Fruit fly (Drosophila melanogaster): ENCODE measurements around the gene Dlic.

The Dlic gene

dm6 chrX:11153826-11154510 is at the start of gene Dlic, which contains the start of gene rtv:
Gene Dlic, plus strand, starts transcription at chrX:11154421.
Gene rtv, minus strand, starts transcription at chrX:11153990.
- TF ChIP-seq CG17801 (GFP tag; optimal IDR thresholded peaks at IDR 0.05; ENCODE audit: partially characterized antibody): no peak

dm6 chrX:11108148-11108844 is 45.9 kb upstream of the Dlic start, which contains the start of gene Hsp60A:
Gene Hsp60A, plus strand, starts transcription at chrX:11108482.
- TF ChIP-seq CG17801 (GFP tag; optimal IDR thresholded peaks at IDR 0.05; ENCODE audit: partially characterized antibody): peak; percentile 42

- TF ChIP-seq CG17801 (GFP tag; optimal IDR thresholded peaks at IDR 0.05; ENCODE audit: partially characterized antibody): no peak
Measured at dm6 chrX:11108845-11109450, 45.3 kb upstream of the Dlic start.

dm6 chrX:11109670-11110069 is 44.6 kb upstream of the Dlic start:
- TF ChIP-seq CG17801 (GFP tag; optimal IDR thresholded peaks at IDR 0.05; ENCODE audit: partially characterized antibody): no peak

dm6 chrX:11123561-11123960 is 30.7 kb upstream of the Dlic start:
- TF ChIP-seq CG17801 (GFP tag; optimal IDR thresholded peaks at IDR 0.05; ENCODE audit: partially characterized antibody): no peak

- TF ChIP-seq CG17801 (GFP tag; optimal IDR thresholded peaks at IDR 0.05; ENCODE audit: partially characterized antibody): no peak
Measured at dm6 chrX:11124126-11124748, 30.0 kb upstream of the Dlic start, which contains the start of gene CG11122. Gene CG11122, minus strand, starts transcription at chrX:11124726.

dm6 chrX:11124749-11125508 is 29.3 kb upstream of the Dlic start, which contains the start of gene Rpt3:
Gene Rpt3, plus strand, starts transcription at chrX:11125101.
- TF ChIP-seq CG17801 (GFP tag; optimal IDR thresholded peaks at IDR 0.05; ENCODE audit: partially characterized antibody): peak; percentile 41

dm6 chrX:11128828-11129227 is 25.4 kb upstream of the Dlic start, which contains the start of gene SrpRalpha:
Gene SrpRalpha, minus strand, starts transcription at chrX:11129087.
- peak; percentile 54 for TF ChIP-seq CG17801 (GFP tag; optimal IDR thresholded peaks at IDR 0.05; ENCODE audit: partially characterized antibody)

- no peak for TF ChIP-seq CG17801 (GFP tag; optimal IDR thresholded peaks at IDR 0.05; ENCODE audit: partially characterized antibody)
Measured at dm6 chrX:11132312-11132711, 21.9 kb upstream of the Dlic start, which contains the start of gene CG44385. Gene CG44385, minus strand, starts transcription at chrX:11132412.

- TF ChIP-seq CG17801 (GFP tag; optimal IDR thresholded peaks at IDR 0.05; ENCODE audit: partially characterized antibody): no peak
Measured at dm6 chrX:11135840-11136586, 18.2 kb upstream of the Dlic start.

- no peak for TF ChIP-seq CG17801 (GFP tag; optimal IDR thresholded peaks at IDR 0.05; ENCODE audit: partially characterized antibody)
Measured at dm6 chrX:11136587-11137512, 17.4 kb upstream of the Dlic start, which contains the start of gene Klp10A. Gene Klp10A, minus strand, starts transcription at chrX:11137118.

- TF ChIP-seq CG17801 (GFP tag; optimal IDR thresholded peaks at IDR 0.05; ENCODE audit: partially characterized antibody): peak; percentile 20
Measured at dm6 chrX:11137566-11138186, 16.5 kb upstream of the Dlic start, which contains the start of gene CDK2AP1. Gene CDK2AP1, plus strand, starts transcription at chrX:11137859.
